Worm (Caenorhabditis elegans) whole organism, mixed stage, embryonic: ENCODE results near the gene ttr-43.

Experiments used
- M03D4.4 ChIP-seq: sonication (generic microtip); optimal IDR thresholded peaks from 2 replicates; lab custom pipeline; 2017; ENCODE audit warnings: mild to moderate bottlenecking, missing genetic modification characterization, missing compliant biosample characterization
- bed-3 ChIP-seq: fragments of 200-800 bp; sonication (Bioruptor generic); optimal IDR thresholded peaks from 3 replicates; lab custom pipeline; 2018; ENCODE audit warnings: mild to moderate bottlenecking, missing genetic modification characterization, moderate library complexity, missing compliant biosample characterization
- ceh-39 ChIP-seq: fragments of 150-350 bp; optimal IDR thresholded peaks from 2 replicates; lab custom pipeline; 2014; ENCODE audit warnings: missing biosample characterization, missing genetic modification characterization
- ceh-43 ChIP-seq: fragments of 200-800 bp; sonication (Bioruptor generic); optimal IDR thresholded peaks from 2 replicates; lab custom pipeline; 2018; ENCODE audit warnings: mild to moderate bottlenecking, missing genetic modification characterization, moderate library complexity, missing compliant biosample characterization
- ceh-83 ChIP-seq: fragments of 200-800 bp; sonication (Bioruptor generic); optimal IDR thresholded peaks from 2 replicates; lab custom pipeline; 2018; ENCODE audit warnings: mild to moderate bottlenecking, missing genetic modification characterization, missing compliant biosample characterization
- ces-1 ChIP-seq: fragments of 150-350 bp; optimal IDR thresholded peaks from 2 replicates; lab custom pipeline; 2014; ENCODE audit warnings: missing biosample characterization, missing genetic modification reagents, missing genetic modification characterization
- cnd-1 ChIP-seq: fragments of 200-800 bp; sonication (Bioruptor generic); optimal IDR thresholded peaks from 2 replicates; lab custom pipeline; 2018; ENCODE audit warnings: mild to moderate bottlenecking, missing genetic modification characterization, missing compliant biosample characterization
- drap-1 ChIP-seq: fragments of 200-800 bp; sonication (Bioruptor generic); optimal IDR thresholded peaks from 3 replicates; lab custom pipeline; 2018; ENCODE audit warnings: mild to moderate bottlenecking, missing genetic modification characterization, missing compliant biosample characterization
- elt-1 ChIP-seq: sonication (generic microtip); optimal IDR thresholded peaks from 2 replicates; lab custom pipeline; 2017; ENCODE audit warnings: missing genetic modification characterization, mild to moderate bottlenecking, missing compliant biosample characterization, antibody characterized with exemption, moderate library complexity, borderline replicate concordance; ENCODE audit not compliant: insufficient read depth
- ham-2 ChIP-seq: fragments of 200-800 bp; sonication (Bioruptor generic); optimal IDR thresholded peaks from 2 replicates; lab custom pipeline; 2018; ENCODE audit warnings: mild to moderate bottlenecking, missing genetic modification characterization, missing compliant biosample characterization
- hlh-1 ChIP-seq: fragments of 150-350 bp; optimal IDR thresholded peaks from 2 replicates; lab custom pipeline; 2014; ENCODE audit warnings: missing biosample characterization, missing genetic modification reagents, missing genetic modification characterization
- lin-13 ChIP-seq: fragments of 150-350 bp; optimal IDR thresholded peaks from 2 replicates; lab custom pipeline; 2014; ENCODE audit warnings: missing biosample characterization, missing genetic modification characterization
- lin-32 ChIP-seq: fragments of 200-800 bp; sonication (Bioruptor generic); optimal IDR thresholded peaks from 2 replicates; lab custom pipeline; 2018; ENCODE audit warnings: mild to moderate bottlenecking, missing genetic modification characterization, missing compliant biosample characterization
- lsy-2 ChIP-seq: fragments of 150-350 bp; optimal IDR thresholded peaks from 2 replicates; lab custom pipeline; 2014; ENCODE audit warnings: missing biosample characterization, missing genetic modification characterization
- mab-5 ChIP-seq: fragments of 150-350 bp; optimal IDR thresholded peaks from 2 replicates; lab custom pipeline; 2014; ENCODE audit warnings: missing biosample characterization, missing genetic modification characterization
- mep-1 ChIP-seq: fragments of 150-350 bp; optimal IDR thresholded peaks from 2 replicates; lab custom pipeline; 2017; ENCODE audit warnings: missing biosample characterization, missing genetic modification reagents, missing genetic modification characterization, inconsistent platforms
- mls-2 ChIP-seq: sonication (generic microtip); optimal IDR thresholded peaks from 2 replicates; lab custom pipeline; 2016; ENCODE audit warnings: mild to moderate bottlenecking, missing genetic modification characterization, moderate library complexity, missing compliant biosample characterization
- nhr-12 ChIP-seq: fragments of 150-350 bp; optimal IDR thresholded peaks from 2 replicates; lab custom pipeline; 2014; ENCODE audit warnings: missing biosample characterization, missing genetic modification characterization
- nhr-2 ChIP-seq: fragments of 150-350 bp; optimal IDR thresholded peaks from 2 replicates; lab custom pipeline; 2014; ENCODE audit warnings: missing biosample characterization, missing genetic modification characterization
- nhr-237 ChIP-seq: fragments of 150-350 bp; optimal IDR thresholded peaks from 2 replicates; lab custom pipeline; 2014; ENCODE audit warnings: missing biosample characterization, missing genetic modification characterization
- nhr-28 ChIP-seq: fragments of 150-350 bp; optimal IDR thresholded peaks from 2 replicates; lab custom pipeline; 2014; ENCODE audit warnings: missing biosample characterization, missing genetic modification characterization
- pha-4 ChIP-seq: fragments of 150-350 bp; optimal IDR thresholded peaks from 2 replicates; lab custom pipeline; 2018; ENCODE audit warnings: missing biosample characterization, missing genetic modification reagents, missing genetic modification characterization
- sem-2 ChIP-seq: fragments of 200-800 bp; sonication (Bioruptor generic); optimal IDR thresholded peaks from 2 replicates; lab custom pipeline; 2018; ENCODE audit warnings: mild to moderate bottlenecking, missing genetic modification characterization, missing compliant biosample characterization
- snpc-4 ChIP-seq: fragments of 150-350 bp; optimal IDR thresholded peaks from 2 replicates; lab custom pipeline; 2014; ENCODE audit warnings: missing biosample characterization, missing genetic modification characterization
- sptf-1 ChIP-seq: sonication (generic microtip); optimal IDR thresholded peaks from 2 replicates; lab custom pipeline; 2017; ENCODE audit warnings: mild to moderate bottlenecking, missing genetic modification characterization, moderate library complexity, missing compliant biosample characterization
- tbx-8 ChIP-seq: fragments of 200-800 bp; sonication (Bioruptor generic); optimal IDR thresholded peaks from 2 replicates; lab custom pipeline; 2018; ENCODE audit warnings: mild to moderate bottlenecking, missing genetic modification characterization, moderate library complexity, missing compliant biosample characterization
- unc-120 ChIP-seq: sonication (generic microtip); optimal IDR thresholded peaks from 2 replicates; lab custom pipeline; 2017; ENCODE audit warnings: missing genetic modification characterization, missing compliant biosample characterization; ENCODE audit not compliant: poor library complexity, severe bottlenecking
- unc-39 ChIP-seq: fragments of 150-350 bp; optimal IDR thresholded peaks from 2 replicates; lab custom pipeline; 2014; ENCODE audit warnings: missing biosample characterization, missing genetic modification characterization
- unc-62 ChIP-seq: fragments of 150-350 bp; optimal IDR thresholded peaks from 2 replicates; lab custom pipeline; 2014; ENCODE audit warnings: missing biosample characterization, missing genetic modification reagents, missing genetic modification characterization
- zip-8 ChIP-seq: fragments of 150-350 bp; optimal IDR thresholded peaks from 2 replicates; lab custom pipeline; 2014; ENCODE audit warnings: missing biosample characterization, missing genetic modification characterization
- ztf-11 ChIP-seq: fragments of 150-350 bp; optimal IDR thresholded peaks from 2 replicates; lab custom pipeline; 2014; ENCODE audit warnings: missing biosample characterization, missing genetic modification characterization

Gene ttr-43

DNA sequence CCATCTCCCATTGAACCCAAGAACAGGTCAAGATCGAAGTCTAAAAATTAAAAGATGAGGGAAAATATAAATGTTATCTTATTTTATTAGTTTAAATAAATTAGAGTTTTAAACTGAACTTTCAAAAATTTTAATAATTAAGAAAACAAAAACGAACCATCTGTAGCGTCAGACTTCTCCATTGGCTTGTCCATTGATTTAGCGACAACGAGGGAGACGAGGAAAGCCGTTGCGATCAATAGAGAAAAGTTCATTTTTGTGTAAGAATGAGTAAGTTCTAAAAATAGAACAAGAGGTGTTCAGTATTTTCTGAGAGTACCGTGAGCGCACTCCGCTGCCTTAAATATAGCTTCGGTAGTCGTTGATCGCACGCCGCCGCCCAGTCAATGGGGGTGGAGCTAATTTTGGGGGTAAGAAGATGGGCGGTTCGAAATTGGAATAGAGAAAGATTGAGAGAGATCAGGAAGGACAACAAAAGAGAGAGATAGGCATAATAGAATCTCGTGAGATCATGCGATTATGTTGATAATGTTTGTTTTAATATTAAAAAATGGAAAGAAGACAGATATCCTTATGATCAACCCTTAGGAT, 40.4 kb downstream of the ttr-43 start, which contains the start of gene F45D3.3:
F45D3.3 (minus strand) TSS at position 350 of the 591 bp plus-strand sequence.
- TF ChIP-seq sptf-1 (tag; lab: Kevin White, UChicago) (no peak), mep-1 (tag; lab: Kevin White, UChicago) (no peak), ceh-39 (tag; lab: Kevin White, UChicago) (no peak), lin-13 (tag; lab: Kevin White, UChicago) (no peak), nhr-12 (tag; lab: Kevin White, UChicago) (no peak), unc-39 (no peak), snpc-4 (tag; lab: Kevin White, UChicago) (no peak), unc-62 (GFP tag; lab: Kevin White, UChicago) (no peak), mls-2 (tag; lab: Kevin White, UChicago) (no peak), sem-2 (GFP tag; lab: Kevin White, UChicago) (no peak)
- TF ChIP-seq, all 35 proteins: peak for 0

DNA sequence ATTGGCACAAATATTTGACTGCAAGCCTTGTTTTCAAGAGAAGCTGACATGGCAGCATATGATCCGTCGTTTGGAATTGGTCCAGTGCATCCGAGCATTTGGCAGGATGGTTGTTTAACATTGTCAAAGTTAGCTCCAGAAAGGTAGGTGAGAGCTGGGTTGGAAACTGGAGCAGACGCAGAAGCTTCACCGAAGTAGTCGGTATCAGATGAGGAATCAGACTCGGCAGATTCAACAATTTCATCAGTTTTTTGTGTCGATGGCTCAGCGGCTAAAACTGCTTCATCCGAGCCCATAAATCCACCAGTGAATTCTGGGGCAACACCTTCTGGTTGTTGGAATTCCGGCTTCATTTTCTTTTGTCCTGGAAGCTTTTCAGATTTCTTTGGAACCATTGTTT, 40.9 kb downstream of the ttr-43 start:
- TF ChIP-seq tbx-8 (GFP tag; lab: Kevin White, UChicago): no peak
- no peak for TF ChIP-seq ceh-39 (tag; lab: Kevin White, UChicago)
- no peak for TF ChIP-seq mab-5 (tag; lab: Kevin White, UChicago)
- TF ChIP-seq ces-1 (GFP tag; lab: Kevin White, UChicago): no peak
- TF ChIP-seq zip-8 (tag; lab: Kevin White, UChicago): no peak
- no peak for TF ChIP-seq sem-2 (GFP tag; lab: Kevin White, UChicago)
- no peak for TF ChIP-seq drap-1 (GFP tag; lab: Kevin White, UChicago)
- no peak for TF ChIP-seq snpc-4 (tag; lab: Kevin White, UChicago)
- TF ChIP-seq unc-39: no peak

ce11 chrV:12548830-12549229, 41.7 kb downstream of the ttr-43 start:
- TF ChIP-seq bed-3 (GFP tag; lab: Kevin White, UChicago) (no peak), lin-32 (no peak), zip-8 (tag; lab: Kevin White, UChicago) (no peak), ceh-43 (GFP tag; lab: Kevin White, UChicago) (no peak), lsy-2 (tag; lab: Kevin White, UChicago) (no peak), M03D4.4 (tag; lab: Kevin White, UChicago) (no peak), nhr-28 (tag; lab: Kevin White, UChicago) (no peak), ces-1 (GFP tag; lab: Kevin White, UChicago) (no peak), ceh-83 (GFP tag; lab: Kevin White, UChicago) (no peak), nhr-2 (no peak), unc-120 (tag; lab: Kevin White, UChicago) (no peak), unc-62 (GFP tag; lab: Kevin White, UChicago) (no peak), nhr-237 (tag; lab: Kevin White, UChicago) (no peak), sptf-1 (tag; lab: Kevin White, UChicago) (no peak), pha-4 (tag; lab: Kevin White, UChicago) (no peak), nhr-12 (tag; lab: Kevin White, UChicago) (no peak), hlh-1 (tag; lab: Kevin White, UChicago) (no peak), cnd-1 (tag; lab: Kevin White, UChicago) (no peak), elt-1 (tag; lab: Kevin White, UChicago) (no peak), ztf-11 (tag; lab: Kevin White, UChicago) (no peak)

- TF ChIP-seq nhr-237 (tag; lab: Kevin White, UChicago): no peak
- TF ChIP-seq lin-32: no peak
- TF ChIP-seq lin-13 (tag; lab: Kevin White, UChicago): no peak
- no peak for TF ChIP-seq ceh-83 (GFP tag; lab: Kevin White, UChicago)
- TF ChIP-seq nhr-28 (tag; lab: Kevin White, UChicago): no peak
- no peak for TF ChIP-seq ceh-39 (tag; lab: Kevin White, UChicago)
- no peak for TF ChIP-seq ham-2 (GFP tag; lab: Kevin White, UChicago)
- TF ChIP-seq elt-1 (tag; lab: Kevin White, UChicago): no peak
Measured at ce11 chrV:12542683-12543319, 47.7 kb downstream of the ttr-43 start.
